Fruit fly (Drosophila melanogaster): ENCODE data around the gene CG13950.
A peak's percentile ranks its signal among the peaks of the same experiment; 100 is the strongest.

Gene CG13950

DNA sequence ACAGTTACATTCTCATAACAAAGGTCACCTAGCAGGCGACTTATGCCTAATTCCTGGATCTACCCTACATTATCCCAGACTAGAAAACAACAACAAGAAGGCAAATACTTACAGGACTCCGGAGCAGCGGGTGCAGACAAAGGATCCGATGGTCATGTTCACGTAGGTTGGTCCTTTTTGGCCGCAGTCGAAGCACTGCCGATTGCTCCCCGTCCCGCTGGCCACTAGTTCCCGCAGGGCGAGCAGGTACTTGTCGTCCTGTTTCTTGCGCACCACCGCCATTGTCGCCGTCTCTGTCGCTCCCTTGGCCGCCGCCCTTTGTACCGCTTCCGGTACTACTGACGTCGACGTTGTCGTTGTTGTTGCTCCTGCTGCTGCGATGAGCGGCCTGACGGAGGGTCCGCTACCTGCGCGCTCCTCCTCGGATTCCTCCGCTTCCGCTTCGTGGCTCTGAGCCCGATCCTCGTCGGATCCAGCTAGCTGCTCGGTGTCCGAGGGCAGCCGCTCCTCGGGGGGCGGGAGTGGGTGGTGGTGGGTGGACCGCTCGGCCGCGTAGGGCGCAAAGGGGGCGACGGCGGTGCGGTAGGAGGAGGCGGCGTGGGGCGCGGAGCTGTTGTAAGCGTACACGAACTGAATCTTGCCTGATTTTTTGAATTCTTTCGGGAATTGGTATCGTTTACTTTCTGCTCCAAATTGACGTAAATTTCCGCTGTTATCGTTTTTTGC is 10.0 kb upstream of the CG13950 start (continued):
- TF ChIP-seq hbn (GFP tag; IDR thresholded peaks at IDR 0.05; ENCODE audit: partially characterized antibody), result 0 out of 2 replicates have a peak, but pooled peaks have one; percentile 22
- no peak for TF ChIP-seq CG6765 (GFP tag; optimal IDR thresholded peaks at IDR 0.05)
- 0 out of 2 replicates have a peak, but pooled peaks have one; percentile 5 for TF ChIP-seq aop (GFP tag; IDR thresholded peaks at IDR 0.05)
- no peak for TF ChIP-seq CG4707 (GFP tag; optimal IDR thresholded peaks at IDR 0.05)
- no peak for TF ChIP-seq CG6175 (GFP tag; IDR thresholded peaks at IDR 0.05)
- no peak for TF ChIP-seq ase (GFP tag; IDR thresholded peaks at IDR 0.05)
- no peak for TF ChIP-seq tup (GFP tag; optimal IDR thresholded peaks at IDR 0.05)
- TF ChIP-seq psq (GFP tag; optimal IDR thresholded peaks at IDR 0.05), result no peak
- no peak for TF ChIP-seq tio (GFP tag; optimal IDR thresholded peaks at IDR 0.05)
- TF ChIP-seq Rfx (GFP tag; IDR thresholded peaks at IDR 0.05), result 0 out of 2 replicates have a peak, but pooled peaks have one; percentile 13
- no peak for TF ChIP-seq jing (GFP tag; optimal IDR thresholded peaks at IDR 0.05)
- peak in 1 of 2 experiments; percentile 55 for TF ChIP-seq tll (GFP tag; optimal IDR thresholded peaks at IDR 0.05)
- TF ChIP-seq Doc3 (GFP tag; IDR thresholded peaks at IDR 0.05; ENCODE audit: partially characterized antibody), result no peak
- peak; percentile 47 for TF ChIP-seq CG1832 (GFP tag; optimal IDR thresholded peaks at IDR 0.05)
- no peak for TF ChIP-seq ap (GFP tag; IDR thresholded peaks at IDR 0.05)
- TF ChIP-seq crol (GFP tag; IDR thresholded peaks at IDR 0.05), result peak; percentile 76
- TF ChIP-seq CG12071 (GFP tag; optimal IDR thresholded peaks at IDR 0.05), result no peak
- TF ChIP-seq zfh1 (GFP tag; IDR thresholded peaks at IDR 0.05), result peak; percentile 24; the same call in 1 of the 3 replicates
- TF ChIP-seq br (optimal IDR thresholded peaks at IDR 0.05), result no peak
- 0 out of 3 replicates have a peak, but pooled peaks have one; percentile 20 for TF ChIP-seq so (GFP tag; IDR thresholded peaks at IDR 0.05)
- peak; percentile 47; the same call in 1 of the 3 replicates for TF ChIP-seq ci (GFP tag; IDR thresholded peaks at IDR 0.05)
- TF ChIP-seq bbx (GFP tag; IDR thresholded peaks at IDR 0.05; ENCODE audit: partially characterized antibody), result 0 out of 2 replicates have a peak, but pooled peaks have one; percentile 22
- no peak for TF ChIP-seq CG4404 (GFP tag; IDR thresholded peaks at IDR 0.05)
- peak; percentile 86 for TF ChIP-seq CG15479 (GFP tag; optimal IDR thresholded peaks at IDR 0.05)

DNA sequence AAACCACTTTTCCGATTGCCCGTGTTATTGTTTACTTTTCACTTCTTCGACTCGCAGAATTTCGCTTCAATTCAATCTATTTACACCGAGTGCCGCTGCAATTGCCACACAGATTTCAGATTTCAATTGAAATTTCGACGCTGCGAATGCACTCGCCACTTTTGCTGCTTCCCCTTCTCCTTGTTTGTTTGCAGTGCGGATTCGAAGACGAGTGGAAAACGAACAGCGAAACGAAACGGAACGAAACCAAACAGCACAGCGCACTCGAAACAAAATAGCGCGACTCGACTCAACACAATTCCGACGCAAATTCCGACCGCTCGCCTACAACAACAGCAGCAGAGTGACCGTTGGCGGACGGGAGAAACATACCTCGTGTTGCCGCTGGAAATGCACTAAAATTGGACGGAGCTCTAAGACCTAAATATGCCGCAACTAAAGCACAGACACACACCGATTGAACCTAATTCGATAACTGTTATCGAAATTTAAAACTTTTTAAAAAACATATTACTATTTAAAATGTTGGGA is 9.2 kb upstream of the CG13950 start, which contains the start of gene drongo:
TSS of gene drongo (minus strand) at position 345 of the 531 bp plus-strand sequence.
- TF ChIP-seq yki (optimal IDR thresholded peaks at IDR 0.05) (no peak), bcd (GFP tag; optimal IDR thresholded peaks at IDR 0.05) (peak; percentile 7), CG1647 (GFP tag; optimal IDR thresholded peaks at IDR 0.05) (no peak), CG15269 (tag; optimal IDR thresholded peaks at IDR 0.05) (peak; percentile 24), CG13775 (GFP tag; optimal IDR thresholded peaks at IDR 0.05) (no peak), CG1233 (GFP tag; optimal IDR thresholded peaks at IDR 0.05) (no peak), HmgZ (tag; optimal IDR thresholded peaks at IDR 0.05) (peak; percentile 77), hb (GFP tag; IDR thresholded peaks at IDR 0.05; ENCODE audit: partially characterized antibody) (no peak), gsb (GFP tag; IDR thresholded peaks at IDR 0.05) (no peak), klu (GFP tag; IDR thresholded peaks at IDR 0.05) (no peak), nmo (GFP tag; optimal IDR thresholded peaks at IDR 0.05) (peak; percentile 63), Lim3 (GFP tag; IDR thresholded peaks at IDR 0.05) (no peak), CG16815 (GFP tag; optimal IDR thresholded peaks at IDR 0.05) (no peak), B-H1 (GFP tag; IDR thresholded peaks at IDR 0.05) (no peak), HLH54F (GFP tag; optimal IDR thresholded peaks at IDR 0.05) (no peak), Six4 (GFP tag; optimal IDR thresholded peaks at IDR 0.05) (no peak), CG13123 (GFP tag; optimal IDR thresholded peaks at IDR 0.05) (no peak), CG14667 (GFP tag; IDR thresholded peaks at IDR 0.05) (no peak), pros (GFP tag; optimal IDR thresholded peaks at IDR 0.05) (peak; percentile 42), Hmx (GFP tag; optimal IDR thresholded peaks at IDR 0.05) (no peak), Dref (GFP tag; IDR thresholded peaks at IDR 0.05) (peak; percentile 95), ab (GFP tag; optimal IDR thresholded peaks at IDR 0.05) (no peak), Doc3 (GFP tag; IDR thresholded peaks at IDR 0.05; ENCODE audit: partially characterized antibody) (no peak), maf-S (GFP tag; optimal IDR thresholded peaks at IDR 0.05) (no peak), CG12391 (tag; optimal IDR thresholded peaks at IDR 0.05) (peak; percentile 61), ham (GFP tag; IDR thresholded peaks at IDR 0.05) (no peak), vnd (GFP tag; IDR thresholded peaks at IDR 0.05; ENCODE audit: partially characterized antibody) (no peak)

Measured in whole organism, embryonic.